Fruit fly (Drosophila melanogaster) whole organism, prepupa: Measurements from ENCODE around the gene CG4338.

Experiments
- CG10631 ChIP-seq: fragments of 200-800 bp; sonication (Bioruptor generic); optimal IDR thresholded peaks from 2 replicates; lab custom pipeline; 2016; ENCODE audit warnings: missing biosample characterization, missing genetic modification characterization
- CG10669 ChIP-seq: fragments of 200-800 bp; sonication (Bioruptor generic); optimal IDR thresholded peaks from 3 replicates; lab custom pipeline; 2018; ENCODE audit warnings: missing biosample characterization, mild to moderate bottlenecking, missing genetic modification characterization, moderate library complexity
- CG11294 ChIP-seq: fragments of 200-800 bp; sonication (Bioruptor generic); IDR thresholded peaks from 2 replicates; pipeline ENCODE4 v1.3.6; 2022; ENCODE audit warnings: missing biosample characterization, missing genetic modification characterization
- CG11762 ChIP-seq: fragments of 200-800 bp; sonication (Bioruptor generic); optimal IDR thresholded peaks from 3 replicates; lab custom pipeline; 2016; ENCODE audit warnings: missing biosample characterization, missing genetic modification characterization; ENCODE audit not compliant: insufficient read depth
- CG15336 ChIP-seq: fragments of 200-800 bp; sonication (Bioruptor generic); IDR thresholded peaks from 2 replicates; pipeline ENCODE4 v1.3.6; 2022; ENCODE audit warnings: missing biosample characterization, missing genetic modification characterization
- CG1621 ChIP-seq: fragments of 200-800 bp; sonication (Bioruptor generic); optimal IDR thresholded peaks from 3 replicates; lab custom pipeline; 2018; ENCODE audit warnings: missing biosample characterization, mild to moderate bottlenecking, missing genetic modification characterization
- CG16779 ChIP-seq: fragments of 200-800 bp; sonication (Bioruptor generic); optimal IDR thresholded peaks from 3 replicates; lab custom pipeline; 2017; ENCODE audit warnings: missing biosample characterization, mild to moderate bottlenecking, missing genetic modification characterization
- CG31627 ChIP-seq: fragments of 200-800 bp; sonication (Bioruptor generic); optimal IDR thresholded peaks from 3 replicates; lab custom pipeline; 2016; ENCODE audit warnings: missing biosample characterization, missing genetic modification characterization
- CG32006 ChIP-seq: fragments of 200-800 bp; sonication (Bioruptor generic); optimal IDR thresholded peaks from 3 replicates; lab custom pipeline; 2017; ENCODE audit warnings: missing biosample characterization, mild to moderate bottlenecking, missing genetic modification characterization
- CG34406 ChIP-seq: fragments of 200-800 bp; sonication (Bioruptor generic); optimal IDR thresholded peaks from 3 replicates; lab custom pipeline; 2016; ENCODE audit warnings: missing biosample characterization, missing genetic modification characterization
- CG3919 ChIP-seq: fragments of 200-800 bp; sonication (Bioruptor generic); optimal IDR thresholded peaks from 3 replicates; lab custom pipeline; 2016; ENCODE audit warnings: missing biosample characterization, missing genetic modification characterization
- CG4318 ChIP-seq: fragments of 200-800 bp; sonication (Bioruptor generic); optimal IDR thresholded peaks from 3 replicates; lab custom pipeline; 2017; ENCODE audit warnings: missing biosample characterization, mild to moderate bottlenecking, missing genetic modification characterization
- CG6163 ChIP-seq: fragments of 200-800 bp; sonication (Bioruptor generic); IDR thresholded peaks from 3 replicates; pipeline ENCODE4 v1.3.6; 2022; ENCODE audit warnings: missing biosample characterization, missing genetic modification characterization
- CG6276 ChIP-seq: fragments of 200-800 bp; sonication (Bioruptor generic); optimal IDR thresholded peaks from 2 replicates; lab custom pipeline; 2017; ENCODE audit warnings: missing biosample characterization, mild to moderate bottlenecking, missing genetic modification characterization
- CG6792 ChIP-seq: fragments of 200-800 bp; sonication (Bioruptor generic); optimal IDR thresholded peaks from 3 replicates; lab custom pipeline; 2016; ENCODE audit warnings: missing biosample characterization, missing genetic modification characterization
- CG6808 ChIP-seq: fragments of 200-800 bp; sonication (Bioruptor generic); optimal IDR thresholded peaks from 3 replicates; lab custom pipeline; 2017; ENCODE audit warnings: missing biosample characterization, missing genetic modification characterization, mild to moderate bottlenecking, moderate library complexity, missing genetic modification reagents
- CG6854 ChIP-seq: fragments of 200-800 bp; sonication (Bioruptor generic); optimal IDR thresholded peaks from 2 replicates; lab custom pipeline; 2017; ENCODE audit warnings: missing biosample characterization, mild to moderate bottlenecking, missing genetic modification characterization
- CG7368 ChIP-seq: fragments of 200-800 bp; sonication (Bioruptor generic); optimal IDR thresholded peaks from 3 replicates; lab custom pipeline; 2016; ENCODE audit warnings: missing biosample characterization, missing genetic modification characterization
- CG8319 ChIP-seq: fragments of 200-800 bp; sonication (Bioruptor generic); optimal IDR thresholded peaks from 3 replicates; lab custom pipeline; 2016; ENCODE audit warnings: missing biosample characterization, missing genetic modification characterization
- CG8632 ChIP-seq: fragments of 200-800 bp; sonication (Bioruptor generic); optimal IDR thresholded peaks from 3 replicates; lab custom pipeline; 2016; ENCODE audit warnings: missing biosample characterization, missing genetic modification characterization
- CG9139 ChIP-seq: fragments of 200-800 bp; sonication (Bioruptor generic); optimal IDR thresholded peaks from 3 replicates; lab custom pipeline; 2017; ENCODE audit warnings: missing biosample characterization, mild to moderate bottlenecking, missing genetic modification characterization
- Eip75B ChIP-seq: fragments of 200-800 bp; sonication (Bioruptor generic); optimal IDR thresholded peaks from 3 replicates; lab custom pipeline; 2016; ENCODE audit warnings: missing biosample characterization, missing genetic modification characterization
- Ets21C ChIP-seq: fragments of 200-800 bp; sonication (Bioruptor generic); optimal IDR thresholded peaks from 3 replicates; lab custom pipeline; 2016; ENCODE audit warnings: missing biosample characterization, missing genetic modification characterization
- Ets96B ChIP-seq: fragments of 200-800 bp; optimal IDR thresholded peaks from 2 replicates; lab custom pipeline; 2019; ENCODE audit warnings: missing biosample characterization, mild to moderate bottlenecking, missing genetic modification characterization, moderate library complexity
- Hr38 ChIP-seq: sonication (Bioruptor generic); optimal IDR thresholded peaks from 2 replicates; lab custom pipeline; 2016; ENCODE audit warnings: missing biosample characterization, missing genetic modification characterization
- Hr4 ChIP-seq: fragments of 200-800 bp; sonication (Bioruptor generic); optimal IDR thresholded peaks from 3 replicates; lab custom pipeline; 2016; ENCODE audit warnings: missing biosample characterization, missing genetic modification characterization
- Lpt ChIP-seq: fragments of 200-800 bp; sonication (Bioruptor generic); optimal IDR thresholded peaks from 3 replicates; lab custom pipeline; 2016; ENCODE audit warnings: missing biosample characterization, missing genetic modification characterization
- Met ChIP-seq: fragments of 200-800 bp; sonication (Bioruptor generic); optimal IDR thresholded peaks from 3 replicates; lab custom pipeline; 2016; ENCODE audit warnings: missing biosample characterization, missing genetic modification characterization
- Sox102F ChIP-seq: fragments of 200-800 bp; sonication (Bioruptor generic); optimal IDR thresholded peaks from 2 replicates; lab custom pipeline; 2016; ENCODE audit warnings: missing biosample characterization, mild to moderate bottlenecking, missing genetic modification characterization
- Sox14 ChIP-seq: fragments of 200-800 bp; sonication (Bioruptor generic); optimal IDR thresholded peaks from 3 replicates; lab custom pipeline; 2016; ENCODE audit warnings: missing biosample characterization, missing genetic modification characterization
- Sox15 ChIP-seq: fragments of 200-800 bp; sonication (Bioruptor generic); optimal IDR thresholded peaks from 3 replicates; lab custom pipeline; 2016; ENCODE audit warnings: missing biosample characterization, missing genetic modification characterization
- achi ChIP-seq: fragments of 200-800 bp; sonication (Bioruptor generic); optimal IDR thresholded peaks from 3 replicates; lab custom pipeline; 2016; ENCODE audit warnings: missing biosample characterization, missing genetic modification characterization
- acj6 ChIP-seq: fragments of 200-800 bp; sonication (Bioruptor generic); optimal IDR thresholded peaks from 3 replicates; lab custom pipeline; 2016; ENCODE audit warnings: missing biosample characterization, missing genetic modification characterization
- dsx ChIP-seq: fragments of 200-800 bp; optimal IDR thresholded peaks from 3 replicates; lab custom pipeline; 2019; ENCODE audit warnings: missing biosample characterization, mild to moderate bottlenecking, missing genetic modification characterization, moderate library complexity; ENCODE audit not compliant: poor library complexity, severe bottlenecking
- eg ChIP-seq: fragments of 200-800 bp; sonication (Bioruptor generic); IDR thresholded peaks from 3 replicates; pipeline ENCODE4 v1.3.6; 2022; ENCODE audit warnings: missing biosample characterization, missing genetic modification characterization
- esn ChIP-seq: fragments of 200-800 bp; sonication (Bioruptor generic); optimal IDR thresholded peaks from 2 replicates; lab custom pipeline; 2016; ENCODE audit warnings: missing biosample characterization, mild to moderate bottlenecking, missing genetic modification characterization, moderate library complexity
- fd59A ChIP-seq: fragments of 200-800 bp; sonication (Bioruptor generic); optimal IDR thresholded peaks from 2 replicates; lab custom pipeline; 2017; ENCODE audit warnings: missing biosample characterization, mild to moderate bottlenecking, missing genetic modification characterization, missing genetic modification reagents
- fkh ChIP-seq: fragments of 200-800 bp; sonication (Bioruptor generic); optimal IDR thresholded peaks from 3 replicates; lab custom pipeline; 2017; ENCODE audit warnings: missing biosample characterization, mild to moderate bottlenecking, missing genetic modification characterization, moderate library complexity
- salr ChIP-seq, 2 experiments: fragments of 200-800 bp; sonication (Bioruptor generic); optimal IDR thresholded peaks; 3 replicates each; lab custom pipeline; 2016 to 2018; ENCODE audit warnings: missing biosample characterization in 2 of 2, missing genetic modification characterization in 2 of 2, mild to moderate bottlenecking in 1 of 2
- spab ChIP-seq: fragments of 200-800 bp; sonication (Bioruptor generic); optimal IDR thresholded peaks from 2 replicates; lab custom pipeline; 2017; ENCODE audit warnings: missing biosample characterization, mild to moderate bottlenecking, missing genetic modification characterization, missing genetic modification reagents
- svp ChIP-seq: fragments of 200-800 bp; sonication (Bioruptor generic); peaks from one replicate; lab custom pipeline; 2016; ENCODE audit warnings: missing biosample characterization, missing genetic modification characterization
- topi ChIP-seq: fragments of 200-800 bp; sonication (Bioruptor generic); optimal IDR thresholded peaks from 3 replicates; lab custom pipeline; 2016; ENCODE audit warnings: missing biosample characterization, missing genetic modification characterization
- vri ChIP-seq: fragments of 200-800 bp; sonication (Bioruptor generic); optimal IDR thresholded peaks from 3 replicates; lab custom pipeline; 2016; ENCODE audit warnings: missing biosample characterization, mild to moderate bottlenecking, missing genetic modification characterization

Gene CG4338

DNA sequence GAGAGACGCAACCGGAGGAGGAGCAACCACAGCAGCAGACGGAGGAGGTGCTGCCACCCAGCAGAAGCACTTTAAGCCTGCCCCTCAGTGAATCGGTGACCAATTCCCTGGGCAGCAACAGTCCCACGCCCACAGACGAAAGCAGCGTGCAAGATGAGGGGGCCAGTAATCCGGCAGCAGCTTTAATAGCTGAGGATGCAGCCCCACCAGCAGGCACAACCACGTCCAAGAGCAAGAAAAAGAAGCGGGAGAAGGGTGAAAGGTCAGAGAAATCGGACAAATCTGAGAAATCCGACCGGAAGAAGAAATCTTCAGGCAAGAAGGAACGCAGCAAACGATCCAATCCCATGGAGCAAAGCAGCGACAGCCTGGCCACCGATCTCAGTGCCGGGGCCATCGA is 13.5 kb downstream of the CG4338 start:
- no peak for TF ChIP-seq Ets21C
- TF ChIP-seq CG32006 (GFP tag; lab: Kevin White, UChicago) = no peak
- no peak for TF ChIP-seq Sox102F (GFP tag; lab: Kevin White, UChicago)
- no peak for TF ChIP-seq CG15336 (GFP tag; lab: Robert Waterston, UW)
- TF ChIP-seq CG7368 = no peak
- TF ChIP-seq CG16779 (tag; lab: Kevin White, UChicago) = no peak
- TF ChIP-seq esn (GFP tag; lab: Kevin White, UChicago) = no peak
- no peak for TF ChIP-seq Hr38 (GFP tag; lab: Kevin White, UChicago)
- no peak for TF ChIP-seq CG6163
- TF ChIP-seq CG11294 (GFP tag; lab: Robert Waterston, UW) = no peak

DNA sequence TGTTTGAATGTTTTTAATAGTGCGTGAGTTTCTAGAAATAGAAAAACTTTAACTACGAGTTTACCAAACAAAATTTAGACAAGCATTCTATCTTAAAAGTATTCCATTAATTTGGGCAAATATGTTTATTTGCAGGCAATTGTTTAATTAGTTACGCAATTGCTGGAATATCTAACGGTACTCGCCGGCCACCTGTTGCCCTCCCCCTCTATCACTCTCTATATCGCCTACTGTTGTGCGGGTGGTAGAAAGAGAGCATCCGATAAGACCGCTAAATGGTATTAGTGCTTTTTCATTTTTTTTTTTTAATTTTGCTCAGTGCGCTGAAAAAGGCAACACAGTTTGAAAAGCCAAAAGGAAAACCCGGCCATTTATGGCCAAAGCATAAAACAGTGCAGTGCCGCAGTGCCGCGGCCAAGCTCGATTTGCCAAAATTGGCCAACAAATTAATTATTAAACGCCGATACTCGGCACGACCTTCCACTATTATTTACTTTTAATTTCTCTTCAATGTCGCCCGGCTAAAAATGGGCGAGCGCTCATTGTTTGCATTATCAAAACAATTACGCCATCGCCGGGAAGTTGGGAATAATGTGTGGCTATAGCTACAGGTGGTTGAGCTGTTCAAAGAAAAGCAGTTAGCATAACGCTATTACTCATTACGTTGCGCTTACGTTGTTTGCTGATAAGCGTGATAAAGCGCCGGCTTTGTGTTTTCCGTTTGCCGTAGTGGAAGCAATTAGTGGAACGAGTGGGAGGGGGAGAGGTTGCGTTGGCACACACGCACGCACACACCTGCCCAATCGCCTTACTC is 14.7 kb downstream of the CG4338 start:
- TF ChIP-seq fkh = peak; percentile 70
- no peak for TF ChIP-seq CG16779 (tag; lab: Kevin White, UChicago)
- no peak for TF ChIP-seq CG31627
- no peak for TF ChIP-seq Ets96B (tag; lab: Kevin White, UChicago)
- no peak for TF ChIP-seq CG6808 (GFP tag; lab: Kevin White, UChicago)
- TF ChIP-seq vri (GFP tag; lab: Kevin White, UChicago) = peak; percentile 47
- TF ChIP-seq CG8632 = no peak
- TF ChIP-seq CG8319 (GFP tag; lab: Kevin White, UChicago) = no peak
- no peak for TF ChIP-seq CG10669 (GFP tag; lab: Kevin White, UChicago)
- peak; percentile 34 for TF ChIP-seq svp (GFP tag; lab: Kevin White, UChicago)
- no peak for TF ChIP-seq esn (GFP tag; lab: Kevin White, UChicago)
- no peak for TF ChIP-seq CG6854 (GFP tag; lab: Kevin White, UChicago)
- TF ChIP-seq Ets21C = no peak
- TF ChIP-seq CG6276 (GFP tag; lab: Kevin White, UChicago) = no peak
- peak; percentile 15 for TF ChIP-seq CG1621 (tag; lab: Kevin White, UChicago)
- TF ChIP-seq Hr38 (GFP tag; lab: Kevin White, UChicago) = no peak
- no peak for TF ChIP-seq CG10631 (GFP tag; lab: Kevin White, UChicago)
- no peak for TF ChIP-seq Sox14 (GFP tag; lab: Kevin White, UChicago)
- no peak for TF ChIP-seq CG15336 (GFP tag; lab: Robert Waterston, UW)
- TF ChIP-seq eg (GFP tag; lab: Robert Waterston, UW) = no peak
- no peak for TF ChIP-seq Eip75B (GFP tag; lab: Kevin White, UChicago)
- no peak for TF ChIP-seq CG4318 (GFP tag; lab: Kevin White, UChicago)

dm6 chr3R:15290642-15291118 is 15.4 kb downstream of the CG4338 start, which contains the start of gene CG45218:
Gene CG45218 (minus strand): TSS chr3R:15290799.
- TF ChIP-seq CG10631 (GFP tag; lab: Kevin White, UChicago) = no peak
- no peak for TF ChIP-seq CG10669 (GFP tag; lab: Kevin White, UChicago)
- TF ChIP-seq CG11762 (GFP tag; lab: Kevin White, UChicago) = no peak
- TF ChIP-seq CG11294 (GFP tag; lab: Robert Waterston, UW) = no peak
- no peak for TF ChIP-seq CG32006 (GFP tag; lab: Kevin White, UChicago)
- TF ChIP-seq Sox102F (GFP tag; lab: Kevin White, UChicago) = peak; percentile 6
- peak; percentile 25 for TF ChIP-seq CG3919 (GFP tag; lab: Kevin White, UChicago)
- TF ChIP-seq CG1621 (tag; lab: Kevin White, UChicago) = peak; percentile 14
- no peak for TF ChIP-seq esn (GFP tag; lab: Kevin White, UChicago)
- TF ChIP-seq spab (GFP tag; lab: Kevin White, UChicago) = no peak
- TF ChIP-seq fd59A (GFP tag; lab: Kevin White, UChicago) = no peak
- no peak for TF ChIP-seq CG34406 (GFP tag; lab: Kevin White, UChicago)
- TF ChIP-seq Hr4 (GFP tag; lab: Kevin White, UChicago) = no peak
- TF ChIP-seq Lpt (GFP tag; lab: Kevin White, UChicago) = no peak
- no peak for TF ChIP-seq CG8319 (GFP tag; lab: Kevin White, UChicago)
- TF ChIP-seq acj6 (GFP tag; lab: Kevin White, UChicago) = no peak
- TF ChIP-seq topi = no peak
- TF ChIP-seq CG6792 = no peak
- no peak for TF ChIP-seq eg (GFP tag; lab: Robert Waterston, UW)
- no peak for TF ChIP-seq Ets96B (tag; lab: Kevin White, UChicago)
- peak; percentile 22 for TF ChIP-seq Sox14 (GFP tag; lab: Kevin White, UChicago)
- peak in 1 of 2 experiments; percentile 0 for TF ChIP-seq salr (GFP tag; optimal IDR thresholded peaks at IDR 0.05; lab: Kevin White, UChicago)
- TF ChIP-seq svp (GFP tag; lab: Kevin White, UChicago) = peak; percentile 78
- TF ChIP-seq CG7368 = no peak
- peak; percentile 7 for TF ChIP-seq CG9139 (GFP tag; lab: Kevin White, UChicago)
- no peak for TF ChIP-seq CG6276 (GFP tag; lab: Kevin White, UChicago)
- TF ChIP-seq dsx (GFP tag; lab: Kevin White, UChicago) = peak; percentile 63
- TF ChIP-seq CG8632 = no peak
- TF ChIP-seq vri (GFP tag; lab: Kevin White, UChicago) = peak; percentile 51
- TF ChIP-seq achi (GFP tag; lab: Kevin White, UChicago) = no peak
- no peak for TF ChIP-seq Met
- no peak for TF ChIP-seq Sox15 (GFP tag; lab: Kevin White, UChicago)
- TF ChIP-seq CG16779 (tag; lab: Kevin White, UChicago) = peak; percentile 4
